Worm (Caenorhabditis elegans) whole organism, young adult: ENCODE results near the gene gcs-1.

Experiments
- B0019.2 ChIP-seq: fragments of 200-800 bp; sonication (Bioruptor generic); conservative IDR thresholded peaks from 2 replicates; pipeline ENCODE4 v1.3.6; 2022; ENCODE audit warnings: missing genetic modification reagents, missing genetic modification characterization, missing compliant biosample characterization
- Y53F4B.3 ChIP-seq: fragments of 200-800 bp; sonication (Bioruptor generic); IDR thresholded peaks from 2 replicates; pipeline ENCODE4 v1.3.6; 2022; ENCODE audit warnings: missing genetic modification reagents, missing genetic modification characterization, missing compliant biosample characterization
- Y79H2A.3 ChIP-seq: fragments of 200-800 bp; sonication (Bioruptor generic); conservative IDR thresholded peaks from 2 replicates; pipeline ENCODE4 v1.3.6; 2022; ENCODE audit warnings: missing genetic modification reagents, missing genetic modification characterization, missing compliant biosample characterization
- lag-1 ChIP-seq: fragments of 200-800 bp; sonication (Bioruptor generic); IDR thresholded peaks from 2 replicates; pipeline ENCODE4 v1.3.6; 2022; ENCODE audit warnings: missing genetic modification reagents, missing genetic modification characterization, missing compliant biosample characterization
- nhr-27 ChIP-seq: fragments of 200-800 bp; sonication (Bioruptor generic); optimal IDR thresholded peaks from 2 replicates; lab custom pipeline; 2018; ENCODE audit warnings: mild to moderate bottlenecking, missing genetic modification characterization, moderate library complexity, missing compliant biosample characterization
- rcor-1 ChIP-seq: fragments of 200-800 bp; sonication (Bioruptor generic); IDR thresholded peaks from 2 replicates; pipeline ENCODE4 v1.3.6; 2022; ENCODE audit warnings: missing genetic modification reagents, missing genetic modification characterization, missing compliant biosample characterization
- rpc-1 ChIP-seq, 2 experiments: fragments of 150-350 bp in 1 of 2; sonication (generic microtip) in 1 of 2; optimal IDR thresholded peaks; 2 replicates each; lab custom pipeline; 2014 to 2018; ENCODE audit warnings: missing biosample characterization in 1 of 2, missing genetic modification characterization in 1 of 2, missing genetic modification reagents in 1 of 2, missing genotype in 1 of 2
- snpc-4 ChIP-seq, 5 experiments: fragments of 150-350 bp in 1 of 5; sonication (generic microtip) in 4 of 5; optimal IDR thresholded peaks; 2 replicates each; lab custom pipeline; 2014 to 2018; ENCODE audit warnings: missing genetic modification characterization in 5 of 5, missing biosample characterization in 3 of 5, antibody characterized with exemption in 2 of 5, mild to moderate bottlenecking in 2 of 5, missing compliant biosample characterization in 2 of 5, missing genotype in 2 of 5, moderate library complexity in 2 of 5, missing genetic modification reagents in 1 of 5
- unc-62 ChIP-seq: fragments of 150-350 bp; optimal IDR thresholded peaks from 2 replicates; lab custom pipeline; 2014; ENCODE audit warnings: missing biosample characterization, missing genetic modification reagents, missing genetic modification characterization

ce11 chrII:9028096-9028495 lies 10.0 kb downstream of the gcs-1 start:
- TF ChIP-seq unc-62 (GFP tag; lab: Kevin White, UChicago) (no peak), B0019.2 (no peak), nhr-27 (tag; lab: Kevin White, UChicago) (no peak), rcor-1 (GFP tag; lab: Robert Waterston, UW) (no peak), snpc-4 (GFP tag; optimal IDR thresholded peaks at IDR 0.05; lab: Kevin White, UChicago) (no peak), snpc-4 (tag; optimal IDR thresholded peaks at IDR 0.05; lab: Kevin White, UChicago) (no peak), Y53F4B.3 (GFP tag; lab: Robert Waterston, UW) (no peak), lag-1 (GFP tag; lab: Robert Waterston, UW) (no peak), rpc-1 (optimal IDR thresholded peaks at IDR 0.05; lab: Kevin White, UChicago) (no peak), rpc-1 (tag; optimal IDR thresholded peaks at IDR 0.05; lab: Kevin White, UChicago) (no peak), Y79H2A.3 (GFP tag; lab: Robert Waterston, UW) (no peak)
